Worm (Caenorhabditis elegans): Measurements from ENCODE around the gene efr-3.

Gene efr-3

DNA sequence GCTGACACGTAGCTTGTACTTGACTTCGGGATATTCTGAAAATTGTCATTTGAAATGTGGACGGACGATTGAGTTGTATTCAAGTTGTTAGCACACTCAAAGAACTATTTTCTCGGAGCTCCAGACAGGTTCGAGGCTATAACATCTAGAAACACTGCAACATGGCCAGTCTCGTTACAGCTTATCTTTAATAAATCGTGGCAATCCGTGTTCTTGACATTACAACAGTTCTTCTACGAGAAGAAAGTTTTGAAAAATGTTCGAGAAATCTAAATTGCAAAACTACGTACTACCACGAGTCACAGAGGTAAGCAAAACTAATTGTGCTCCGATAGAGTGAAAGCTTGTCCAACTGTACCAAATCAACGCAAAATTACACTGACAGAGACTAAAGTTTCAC, 1.1 kb upstream of the efr-3 start:
- TF ChIP-seq B0336.3 (GFP tag; IDR thresholded peaks at IDR 0.05) (no peak), ztf-3 (GFP tag; optimal IDR thresholded peaks at IDR 0.05) (no peak), F23B12.7 (tag; optimal IDR thresholded peaks at IDR 0.05; ENCODE audit: insufficient read depth) (no peak), Y53G8AR.9 (GFP tag; conservative IDR thresholded peaks at IDR 0.05) (no peak), attf-6 (GFP tag; IDR thresholded peaks at IDR 0.05) (no peak), aptf-2 (GFP tag; conservative IDR thresholded peaks at IDR 0.05) (no peak), B0035.1 (tag; optimal IDR thresholded peaks at IDR 0.05) (no peak)

DNA sequence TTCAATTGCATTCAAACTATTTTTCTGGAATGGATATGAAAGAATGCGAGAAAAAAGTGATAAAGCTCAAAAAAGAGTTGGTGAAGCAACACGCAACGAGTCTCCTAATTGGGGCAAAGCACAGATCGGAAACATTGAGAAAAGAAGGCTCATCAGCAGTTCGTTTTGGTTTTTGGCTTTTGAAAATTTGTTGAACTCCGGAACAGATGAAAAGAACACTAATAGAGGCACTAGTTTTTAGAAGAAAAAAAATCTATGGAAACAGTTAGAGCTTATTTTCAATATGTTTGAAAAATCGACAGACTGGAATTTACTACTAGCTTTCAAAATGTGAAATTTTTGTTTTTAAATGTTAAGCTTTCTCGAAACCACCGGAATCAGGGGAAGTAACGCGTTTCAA, 9.1 kb downstream of the efr-3 start:
- TF ChIP-seq hmg-1.2 (GFP tag; IDR thresholded peaks at IDR 0.05) (no peak), F39B2.1 (GFP tag; IDR thresholded peaks at IDR 0.05) (no peak), nhr-27 (tag; optimal IDR thresholded peaks at IDR 0.05) (no peak)

DNA sequence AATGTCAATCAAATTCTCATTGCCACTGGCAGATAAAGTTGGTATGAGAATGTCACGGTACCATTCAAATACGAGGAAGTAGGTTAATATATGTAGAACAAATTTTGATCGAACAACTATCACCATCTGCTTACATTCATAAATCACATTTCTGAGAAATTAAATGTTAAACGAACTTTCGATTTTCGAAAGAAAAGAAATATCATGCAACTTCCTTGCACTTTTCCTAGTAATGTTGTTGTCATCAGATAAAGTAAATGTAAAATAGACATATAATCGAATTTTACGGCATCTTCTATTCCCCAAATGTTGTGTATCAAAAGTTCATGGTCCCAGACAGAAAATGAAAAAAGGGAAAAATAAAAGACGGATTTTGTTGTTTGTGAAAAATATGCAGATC, 9.5 kb downstream of the efr-3 start:
- no peak for TF ChIP-seq madf-10 (tag; optimal IDR thresholded peaks at IDR 0.05)
- TF ChIP-seq nfyb-1 (GFP tag; IDR thresholded peaks at IDR 0.05): no peak
- TF ChIP-seq somi-1 (GFP tag; optimal IDR thresholded peaks at IDR 0.05): no peak
- TF ChIP-seq nhr-179 (tag; optimal IDR thresholded peaks at IDR 0.05): no peak
- TF ChIP-seq K12H6.12 (tag; optimal IDR thresholded peaks at IDR 0.05): no peak
- no peak for TF ChIP-seq egl-18 (GFP tag; IDR thresholded peaks at IDR 0.05)
- TF ChIP-seq attf-6 (GFP tag; IDR thresholded peaks at IDR 0.05): no peak
- no peak for TF ChIP-seq lin-35 (GFP tag; optimal IDR thresholded peaks at IDR 0.05)
- TF ChIP-seq attf-3 (GFP tag; conservative IDR thresholded peaks at IDR 0.05): no peak

DNA sequence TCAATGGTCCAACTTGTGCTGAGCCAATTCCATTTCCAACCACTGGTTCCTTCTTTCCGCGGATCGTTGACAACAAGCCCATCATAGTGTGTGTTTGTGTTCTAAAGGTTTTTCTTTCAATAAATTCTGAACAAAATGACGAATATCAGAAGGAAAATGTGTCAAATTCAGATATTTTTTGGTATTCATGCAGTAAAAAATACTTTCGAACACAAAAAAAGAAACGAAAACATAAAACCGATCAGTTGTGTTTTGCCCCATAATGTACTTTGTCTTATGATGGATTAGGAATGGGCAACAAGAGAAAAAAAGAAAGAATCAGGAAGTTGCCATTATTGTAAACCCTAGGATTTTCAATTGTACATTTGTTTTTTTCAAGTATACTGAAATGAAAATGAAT, 11.8 kb downstream of the efr-3 start, which contains the start of gene glb-10:
Gene glb-10 (minus strand): TSS at position 101 of the 400 bp plus-strand sequence.
- no peak for TF ChIP-seq F10E7.11 (tag; optimal IDR thresholded peaks at IDR 0.05)
- no peak for TF ChIP-seq hmg-1.2 (GFP tag; IDR thresholded peaks at IDR 0.05)
- TF ChIP-seq nhr-120 (GFP tag; IDR thresholded peaks at IDR 0.05): no peak
- TF ChIP-seq aptf-3 (GFP tag; IDR thresholded peaks at IDR 0.05): no peak
- no peak for TF ChIP-seq F57A8.1 (GFP tag; optimal IDR thresholded peaks at IDR 0.05)
- no peak for TF ChIP-seq lsy-27 (tag; optimal IDR thresholded peaks at IDR 0.05; ENCODE audit: borderline replicate concordance, insufficient read depth)

DNA sequence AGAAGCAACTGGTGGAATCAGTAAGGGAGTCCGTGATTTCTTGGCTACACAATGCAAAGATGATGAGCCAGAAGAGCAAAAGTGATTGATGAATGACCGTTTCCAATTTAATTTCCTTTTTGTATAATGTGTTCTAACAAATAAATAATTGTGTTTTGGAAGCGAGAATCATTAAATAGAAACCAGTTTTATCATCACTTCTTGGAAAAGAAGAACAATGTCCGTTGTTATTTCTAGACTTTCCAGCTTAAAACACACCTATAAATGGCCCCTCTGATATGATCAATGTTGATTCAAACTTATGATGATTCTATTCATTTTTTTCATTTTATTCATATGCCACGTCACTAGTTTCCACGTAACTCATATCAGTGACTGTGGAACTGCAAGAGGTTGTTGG, 14.8 kb downstream of the efr-3 start, which contains the start of gene C29F5.8:
Gene C29F5.8 (plus strand): TSS at position 301 of the 400 bp plus-strand sequence.
- no peak for TF ChIP-seq D2030.7 (GFP tag; IDR thresholded peaks at IDR 0.05)
- no peak for TF ChIP-seq mxl-1 (tag; optimal IDR thresholded peaks at IDR 0.05)
- TF ChIP-seq pha-4 (tag; optimal IDR thresholded peaks at IDR 0.05): no peak
- no peak for TF ChIP-seq athp-1 (tag; optimal IDR thresholded peaks at IDR 0.05)
- no peak for TF ChIP-seq lin-26 (GFP tag; IDR thresholded peaks at IDR 0.05)
- TF ChIP-seq nhr-120 (GFP tag; IDR thresholded peaks at IDR 0.05): no peak
- no peak for TF ChIP-seq K11D2.4 (GFP tag; IDR thresholded peaks at IDR 0.05)
- no peak for TF ChIP-seq B0336.3 (GFP tag; IDR thresholded peaks at IDR 0.05)
- TF ChIP-seq sea-2 (GFP tag; IDR thresholded peaks at IDR 0.05): no peak
- TF ChIP-seq cebp-1 (GFP tag; IDR thresholded peaks at IDR 0.05): no peak
- TF ChIP-seq cebp-1 (tag; optimal IDR thresholded peaks at IDR 0.05): no peak
- no peak for TF ChIP-seq F49E8.2 (tag; optimal IDR thresholded peaks at IDR 0.05; ENCODE audit: insufficient read depth)
- TF ChIP-seq hsf-1 (GFP tag; IDR thresholded peaks at IDR 0.05): no peak
- no peak for TF ChIP-seq bed-2 (GFP tag; IDR thresholded peaks at IDR 0.05)
